Worm (Caenorhabditis elegans) whole organism, early embryonic: ENCODE measurements around the gene AC3.5.

Experiments used
- B0310.2 ChIP-seq: sonication (generic microtip); optimal IDR thresholded peaks from 2 replicates; lab custom pipeline; 2016; ENCODE audit warnings: mild to moderate bottlenecking, missing genetic modification characterization, missing compliant biosample characterization
- F13C5.2 ChIP-seq: sonication (generic microtip); optimal IDR thresholded peaks from 2 replicates; lab custom pipeline; 2017; ENCODE audit warnings: mild to moderate bottlenecking, missing genetic modification characterization, inconsistent platforms, missing compliant biosample characterization
- aly-1 ChIP-seq: sonication (generic microtip); optimal IDR thresholded peaks from 2 replicates; lab custom pipeline; 2016; ENCODE audit warnings: missing genetic modification characterization, missing compliant biosample characterization
- ama-1 ChIP-seq: fragments of 150-350 bp; optimal IDR thresholded peaks from 2 replicates; lab custom pipeline; 2014
- ceh-13 ChIP-seq: fragments of 200-800 bp; sonication (Bioruptor generic); optimal IDR thresholded peaks from 2 replicates; lab custom pipeline; 2018; ENCODE audit warnings: mild to moderate bottlenecking, missing genetic modification characterization, missing compliant biosample characterization
- ceh-36 ChIP-seq: sonication (generic microtip); optimal IDR thresholded peaks from 2 replicates; lab custom pipeline; 2016; ENCODE audit warnings: missing genetic modification characterization, inconsistent platforms, missing compliant biosample characterization
- ets-7 ChIP-seq: sonication (generic microtip); optimal IDR thresholded peaks from 2 replicates; lab custom pipeline; 2016; ENCODE audit warnings: missing genotype, missing genetic modification characterization, missing compliant biosample characterization
- flt-1 ChIP-seq: fragments of 200-800 bp; sonication (Bioruptor generic); IDR thresholded peaks from 2 replicates; pipeline ENCODE4 v1.3.6; 2022; ENCODE audit warnings: missing genetic modification characterization, missing compliant biosample characterization
- hmbx-1 ChIP-seq: sonication (generic microtip); optimal IDR thresholded peaks from 2 replicates; lab custom pipeline; 2016; ENCODE audit warnings: mild to moderate bottlenecking, missing genetic modification characterization, missing compliant biosample characterization
- hmg-4 ChIP-seq: fragments of 200-800 bp; sonication (Bioruptor generic); optimal IDR thresholded peaks from 2 replicates; lab custom pipeline; 2018; ENCODE audit warnings: mild to moderate bottlenecking, missing genetic modification characterization, missing compliant biosample characterization
- hnd-1 ChIP-seq: sonication (generic microtip); optimal IDR thresholded peaks from 2 replicates; lab custom pipeline; 2016; ENCODE audit warnings: missing genetic modification characterization, missing compliant biosample characterization
- pes-1 ChIP-seq: fragments of 200-800 bp; sonication (Bioruptor generic); IDR thresholded peaks from 2 replicates; pipeline ENCODE4 v1.3.6; 2022; ENCODE audit warnings: missing genetic modification reagents, missing genetic modification characterization, missing compliant biosample characterization
- scrt-1 ChIP-seq: fragments of 200-800 bp; sonication (Bioruptor generic); IDR thresholded peaks from 2 replicates; pipeline ENCODE4 v1.3.6; 2022; ENCODE audit warnings: missing genetic modification characterization, missing compliant biosample characterization
- sea-1 ChIP-seq: fragments of 200-800 bp; sonication (Bioruptor generic); conservative IDR thresholded peaks from 2 replicates; pipeline ENCODE4 v1.3.6; 2022; ENCODE audit warnings: missing genetic modification characterization, missing compliant biosample characterization
- tbx-11 ChIP-seq: fragments of 200-800 bp; sonication (Bioruptor generic); IDR thresholded peaks from 2 replicates; pipeline ENCODE4 v1.3.6; 2022; ENCODE audit warnings: missing genetic modification characterization, missing compliant biosample characterization
- tbx-37 ChIP-seq: fragments of 200-800 bp; sonication (Bioruptor generic); conservative IDR thresholded peaks from 2 replicates; pipeline ENCODE4 v1.3.6; 2022; ENCODE audit warnings: missing genetic modification reagents, missing genetic modification characterization, missing compliant biosample characterization
- tra-4 ChIP-seq: sonication (generic microtip); optimal IDR thresholded peaks from 2 replicates; lab custom pipeline; 2017; ENCODE audit warnings: missing genetic modification characterization, missing compliant biosample characterization

AC3.5 gene

DNA sequence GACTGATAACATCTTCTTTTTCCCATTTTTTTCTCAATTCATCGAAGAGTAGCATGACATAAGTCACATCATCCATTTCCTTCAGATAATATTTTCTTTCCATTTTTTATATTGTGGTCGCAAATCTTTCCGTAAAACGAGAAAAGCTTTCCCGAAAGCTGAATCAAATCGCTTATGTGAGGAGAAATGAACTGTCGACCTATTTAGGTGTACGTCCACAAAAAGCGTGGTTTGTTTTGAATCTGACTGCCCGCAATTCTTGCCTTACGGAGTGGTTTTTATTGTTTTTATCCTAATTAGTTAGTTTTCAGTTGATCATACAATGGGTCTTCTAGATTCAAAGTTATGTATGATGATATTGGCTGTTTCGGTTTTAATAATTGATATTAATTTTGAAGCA is 30.1 kb upstream of the AC3.5 start, which contains the start of gene ttll-15:
TSS of gene ttll-15 (plus strand) at position 301 of the 400 bp plus-strand sequence.
- TF ChIP-seq flt-1 (GFP tag; lab: Robert Waterston, UW) (no peak), sea-1 (no peak), ceh-36 (tag; lab: Kevin White, UChicago) (no peak), F13C5.2 (tag; lab: Kevin White, UChicago) (no peak), hmbx-1 (no peak)

DNA sequence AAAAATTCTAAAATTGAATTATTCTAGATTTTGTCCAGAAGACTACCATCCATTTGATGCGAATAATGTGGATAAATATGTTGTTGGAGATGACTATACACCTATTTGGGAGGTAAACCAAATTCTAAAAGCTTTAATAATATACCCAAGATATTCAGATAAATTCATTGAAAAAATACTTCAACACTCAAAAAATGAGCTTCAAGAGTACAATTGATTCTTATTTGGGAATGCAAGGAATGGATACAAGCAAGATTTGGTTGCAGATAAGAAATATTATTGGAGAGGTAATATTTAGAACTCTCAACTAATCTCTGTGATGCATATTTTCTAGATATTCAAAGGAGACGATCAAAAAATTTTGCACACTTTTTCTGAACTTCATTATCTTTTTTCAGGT is 28.1 kb upstream of the AC3.5 start:
- TF ChIP-seq scrt-1 (GFP tag; lab: Robert Waterston, UW) (no peak), B0310.2 (tag; lab: Kevin White, UChicago) (no peak), hmg-4 (GFP tag; lab: Kevin White, UChicago) (no peak), sea-1 (no peak), F13C5.2 (tag; lab: Kevin White, UChicago) (no peak), aly-1 (no peak), tra-4 (no peak), tbx-11 (GFP tag; lab: Robert Waterston, UW) (no peak), ceh-36 (tag; lab: Kevin White, UChicago) (no peak), pes-1 (GFP tag; lab: Robert Waterston, UW) (no peak), hnd-1 (no peak), flt-1 (GFP tag; lab: Robert Waterston, UW) (no peak), ceh-13 (GFP tag; lab: Kevin White, UChicago) (no peak), ets-7 (tag; lab: Kevin White, UChicago) (no peak)

DNA sequence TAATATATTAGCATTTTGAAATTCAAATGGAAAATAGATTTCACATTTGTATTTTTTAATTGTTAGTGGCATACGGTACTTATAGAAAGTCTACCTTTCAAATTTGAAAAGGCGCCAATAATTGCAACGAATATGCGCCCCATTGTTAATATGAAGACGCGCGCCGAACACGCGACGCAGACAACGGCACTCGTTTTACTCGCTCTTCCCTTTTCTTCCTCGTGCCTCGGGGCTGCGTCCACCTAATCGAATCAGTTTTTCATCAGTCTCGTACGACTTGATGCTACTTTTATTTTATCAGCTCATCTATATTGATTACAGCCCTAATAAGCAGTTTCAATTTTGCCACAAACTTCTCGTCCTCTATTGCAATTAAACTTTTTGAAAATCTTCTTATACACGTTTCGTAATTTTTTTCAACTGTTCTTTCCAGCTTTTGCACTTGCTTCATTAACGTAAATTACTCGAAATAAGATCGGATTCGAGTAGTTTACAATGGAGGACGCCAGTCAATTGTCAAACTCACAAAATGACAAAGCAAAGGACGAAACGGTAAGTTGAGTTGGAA is 26.4 kb upstream of the AC3.5 start, which contains the start of gene cash-1:
TSS of gene cash-1 (plus strand) at position 432 of the 568 bp plus-strand sequence.
- no peak for TF ChIP-seq hmbx-1

DNA sequence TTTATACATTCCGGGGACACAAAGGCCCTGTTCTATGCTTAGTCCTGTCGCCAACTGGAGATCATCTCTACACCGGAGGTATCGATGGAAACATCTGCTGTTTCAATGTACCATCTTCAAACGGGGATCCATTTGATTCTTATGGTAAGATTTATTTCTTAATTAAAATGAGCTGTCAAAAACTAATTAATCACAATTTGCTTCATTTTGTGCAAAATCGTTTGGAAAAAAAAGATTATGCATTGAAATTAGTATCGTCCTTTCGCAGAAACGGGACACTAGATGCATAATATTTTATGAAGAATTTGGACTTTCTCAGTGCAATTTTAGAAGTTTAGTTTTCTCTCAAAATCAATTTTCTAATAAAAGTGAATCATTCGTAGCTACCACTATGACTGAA is 24.5 kb upstream of the AC3.5 start:
- no peak for TF ChIP-seq F13C5.2 (tag; lab: Kevin White, UChicago)
- no peak for TF ChIP-seq hmbx-1
- no peak for TF ChIP-seq ceh-13 (GFP tag; lab: Kevin White, UChicago)
- TF ChIP-seq flt-1 (GFP tag; lab: Robert Waterston, UW) = no peak
- no peak for TF ChIP-seq tra-4
- TF ChIP-seq tbx-37 = no peak
- no peak for TF ChIP-seq scrt-1 (GFP tag; lab: Robert Waterston, UW)
- no peak for TF ChIP-seq aly-1
- TF ChIP-seq hnd-1 = no peak

DNA sequence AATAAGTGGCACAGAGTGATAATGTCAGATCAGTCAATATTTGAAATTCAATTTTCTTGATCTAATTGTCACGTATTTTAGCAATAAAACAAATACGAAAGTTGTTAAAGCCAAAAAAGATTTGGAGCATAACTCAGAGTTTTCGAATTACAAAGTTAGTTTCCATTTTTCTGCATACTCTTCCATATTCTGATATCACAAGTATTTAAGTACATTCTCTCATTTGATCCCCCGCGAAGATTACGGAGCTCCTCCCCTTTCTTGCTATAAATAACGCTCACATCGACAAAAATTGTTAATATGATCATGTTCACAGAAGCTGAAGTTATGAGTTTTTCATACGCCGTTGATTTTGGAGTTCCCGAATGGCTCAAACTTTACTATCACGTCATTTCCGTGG is 20.1 kb upstream of the AC3.5 start, which contains the start of gene sri-20:
TSS of gene sri-20 (plus strand) at position 301 of the 400 bp plus-strand sequence.
- TF ChIP-seq flt-1 (GFP tag; lab: Robert Waterston, UW) = no peak
- no peak for TF ChIP-seq ama-1 (lab: Kevin White, UChicago)
- TF ChIP-seq sea-1 = no peak
- TF ChIP-seq aly-1 = no peak

DNA sequence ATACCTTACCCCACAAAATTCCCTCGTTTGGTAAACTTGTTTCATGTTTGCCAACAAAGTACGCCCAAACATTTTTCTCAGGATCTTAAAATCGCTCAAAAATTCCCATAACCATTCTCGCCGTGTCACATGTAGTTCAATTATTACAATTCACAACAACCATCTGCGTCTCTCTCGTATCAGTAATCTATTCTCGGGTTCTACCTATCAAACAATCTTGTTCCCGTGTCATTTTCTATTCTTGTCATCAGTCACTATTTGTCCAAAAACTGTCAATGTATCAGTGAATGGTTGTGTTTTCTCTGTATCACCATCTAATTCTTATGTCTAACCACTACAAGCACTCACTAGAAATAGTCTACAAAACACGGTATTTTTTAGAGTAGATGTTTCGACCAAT is 17.1 kb upstream of the AC3.5 start:
- TF ChIP-seq sea-1 (no peak), ceh-36 (tag; lab: Kevin White, UChicago) (no peak), tbx-11 (GFP tag; lab: Robert Waterston, UW) (no peak), aly-1 (no peak), flt-1 (GFP tag; lab: Robert Waterston, UW) (no peak), F13C5.2 (tag; lab: Kevin White, UChicago) (no peak), hnd-1 (no peak), ama-1 (lab: Kevin White, UChicago) (no peak), B0310.2 (tag; lab: Kevin White, UChicago) (no peak)

DNA sequence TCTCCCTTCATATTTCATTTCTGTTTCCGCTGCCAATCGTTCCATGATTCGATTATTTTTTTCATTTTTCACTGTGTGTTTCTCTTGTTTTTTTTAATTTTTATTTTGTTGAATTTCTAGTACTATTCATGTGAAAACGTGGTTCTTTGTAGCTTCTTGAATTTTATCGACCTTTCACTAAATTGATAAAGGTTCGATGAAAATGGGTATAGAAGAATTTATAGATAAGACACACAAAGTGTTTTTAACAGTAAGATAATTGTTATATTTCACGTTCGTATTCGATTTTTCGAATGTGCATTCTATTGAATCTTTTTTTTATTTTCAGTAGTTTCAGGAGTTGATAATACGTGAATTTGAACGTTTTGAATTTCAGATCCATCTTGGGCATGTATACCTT is 16.4 kb upstream of the AC3.5 start, which contains the start of gene ugt-49:
TSS of gene ugt-49 (plus strand) at position 371 of the 400 bp plus-strand sequence.
- TF ChIP-seq ceh-36 (tag; lab: Kevin White, UChicago) = no peak
- no peak for TF ChIP-seq hnd-1
- no peak for TF ChIP-seq hmg-4 (GFP tag; lab: Kevin White, UChicago)

DNA sequence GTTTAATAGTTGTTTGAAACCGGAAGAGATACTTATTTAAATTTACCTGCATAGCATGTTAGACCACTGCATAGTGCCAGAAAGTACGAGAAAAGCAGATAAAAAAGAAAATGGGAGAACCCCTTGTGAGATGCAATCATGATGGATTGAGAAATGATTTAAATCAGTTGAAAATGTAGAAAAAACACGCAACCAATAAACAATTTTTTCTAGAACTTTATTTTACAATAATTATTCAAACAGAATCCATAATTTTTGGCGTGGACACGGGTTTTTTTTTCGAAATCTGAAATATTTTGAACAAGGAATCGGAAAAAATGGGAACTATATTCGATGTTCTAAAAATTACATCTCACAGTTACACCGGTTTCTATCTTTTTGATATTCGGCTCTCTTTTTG is 9.0 kb upstream of the AC3.5 start, which contains the start of gene AC3.12:
TSS of gene AC3.12 (minus strand) at position 101 of the 400 bp plus-strand sequence.
- TF ChIP-seq B0310.2 (tag; lab: Kevin White, UChicago) (no peak), tra-4 (no peak), ama-1 (lab: Kevin White, UChicago) (no peak), tbx-37 (no peak), hmbx-1 (no peak), aly-1 (no peak), flt-1 (GFP tag; lab: Robert Waterston, UW) (no peak), scrt-1 (GFP tag; lab: Robert Waterston, UW) (no peak), ceh-36 (tag; lab: Kevin White, UChicago) (no peak), ets-7 (tag; lab: Kevin White, UChicago) (no peak), tbx-11 (GFP tag; lab: Robert Waterston, UW) (no peak), hmg-4 (GFP tag; lab: Kevin White, UChicago) (no peak), pes-1 (GFP tag; lab: Robert Waterston, UW) (no peak), F13C5.2 (tag; lab: Kevin White, UChicago) (no peak), hnd-1 (no peak), sea-1 (no peak), ceh-13 (GFP tag; lab: Kevin White, UChicago) (no peak)

DNA sequence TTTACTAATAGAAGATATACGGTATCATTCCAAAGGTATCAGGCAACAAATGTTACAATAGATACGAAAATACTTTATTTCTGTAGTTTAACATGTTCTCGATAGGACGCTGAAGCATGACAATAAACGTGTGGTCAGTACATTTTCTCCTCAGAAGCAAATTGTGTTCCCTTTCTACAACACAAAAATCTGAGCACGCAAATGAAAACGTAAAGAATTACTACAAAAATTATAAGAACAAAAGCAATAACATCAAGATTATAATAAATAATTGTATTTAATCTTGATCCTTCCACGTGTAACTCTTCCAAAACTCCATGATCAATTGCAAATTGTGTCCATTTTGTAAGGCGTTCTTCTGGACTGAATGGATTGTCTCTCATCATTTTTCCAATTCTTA is 8.6 kb upstream of the AC3.5 start:
- TF ChIP-seq ceh-13 (GFP tag; lab: Kevin White, UChicago) = no peak
